Fruit fly (Drosophila melanogaster): ENCODE measurements around the gene Tpt.

Gene Tpt

DNA sequence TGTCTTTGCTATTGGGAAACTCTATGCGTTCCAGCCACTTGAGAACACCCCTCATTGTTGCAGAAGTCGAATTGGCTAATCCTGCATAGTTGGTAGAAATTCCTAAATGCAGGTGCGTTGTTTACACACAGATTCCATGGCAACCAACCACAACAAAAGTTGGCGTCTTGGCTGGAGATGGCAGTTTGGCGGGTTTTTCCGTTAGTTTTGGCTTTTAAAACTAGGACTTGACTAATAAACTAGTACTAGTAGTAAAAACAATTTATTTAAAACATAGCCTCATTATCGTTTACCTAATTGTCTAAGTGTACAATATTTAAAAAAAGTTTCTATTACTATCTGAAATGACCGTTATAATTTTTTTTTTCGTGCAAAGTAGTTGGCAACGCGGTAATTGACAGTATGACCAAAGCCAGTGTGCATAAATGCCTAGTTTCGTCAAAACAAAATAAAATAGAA, 6.4 kb upstream of the Tpt start, which contains the start of gene Exo70 (continued):
- TF ChIP-seq cas (GFP tag; IDR thresholded peaks at IDR 0.05) (no peak), gfzf (GFP tag; optimal IDR thresholded peaks at IDR 0.05) (peak; percentile 76), Tbp (GFP tag; optimal IDR thresholded peaks at IDR 0.05) (no peak), sna (GFP tag; IDR thresholded peaks at IDR 0.05; ENCODE audit: partially characterized antibody) (no peak), salm (tag; optimal IDR thresholded peaks at IDR 0.05) (peak; percentile 13), knrl (GFP tag; IDR thresholded peaks at IDR 0.05; ENCODE audit: partially characterized antibody) (0 out of 3 replicates have a peak, but pooled peaks have one; percentile 31), stwl (tag; optimal IDR thresholded peaks at IDR 0.05) (peak; percentile 69), CG16863 (GFP tag; optimal IDR thresholded peaks at IDR 0.05) (no peak), CG2712 (tag; optimal IDR thresholded peaks at IDR 0.05) (peak; percentile 13), tio (GFP tag; optimal IDR thresholded peaks at IDR 0.05) (no peak), CG13287 (GFP tag; IDR thresholded peaks at IDR 0.05; ENCODE audit: partially characterized antibody) (peak; percentile 28; the same call in 1 of the 2 replicates), CG12659 (GFP tag; optimal IDR thresholded peaks at IDR 0.05) (peak; percentile 54), MTF-1 (GFP tag; optimal IDR thresholded peaks at IDR 0.05; ENCODE audit: borderline replicate concordance) (no peak), CG11456 (GFP tag; IDR thresholded peaks at IDR 0.05) (no peak), CG14710 (tag; optimal IDR thresholded peaks at IDR 0.05) (peak; percentile 63), Antp (GFP tag; optimal IDR thresholded peaks at IDR 0.05) (peak; percentile 13), CG9727 (GFP tag; optimal IDR thresholded peaks at IDR 0.05) (peak; percentile 4), ac (GFP tag; optimal IDR thresholded peaks at IDR 0.05) (no peak), gce (GFP tag; IDR thresholded peaks at IDR 0.05) (no peak), abd-A (tag; optimal IDR thresholded peaks at IDR 0.05) (no peak), Awh (GFP tag; IDR thresholded peaks at IDR 0.05) (no peak), Gsc (GFP tag; IDR thresholded peaks at IDR 0.05) (no peak), CG18262 (tag; optimal IDR thresholded peaks at IDR 0.05) (no peak), sug (tag; optimal IDR thresholded peaks at IDR 0.05) (no peak), Hey (tag; optimal IDR thresholded peaks at IDR 0.05) (no peak), Nf-YC (tag; optimal IDR thresholded peaks at IDR 0.05) (no peak), hb (GFP tag; IDR thresholded peaks at IDR 0.05; ENCODE audit: partially characterized antibody) (no peak), CG12391 (tag; optimal IDR thresholded peaks at IDR 0.05) (peak; percentile 41), nerfin-1 (tag; optimal IDR thresholded peaks at IDR 0.05) (peak; percentile 84), ci (GFP tag; IDR thresholded peaks at IDR 0.05) (no peak), Sin3A (optimal IDR thresholded peaks at IDR 0.05) (peak; percentile 62), CG2116 (GFP tag; optimal IDR thresholded peaks at IDR 0.05) (peak; percentile 66), wek (GFP tag; optimal IDR thresholded peaks at IDR 0.05) (no peak), ham (GFP tag; IDR thresholded peaks at IDR 0.05) (no peak), Ssrp (tag; optimal IDR thresholded peaks at IDR 0.05) (no peak), Hr78 (GFP tag; optimal IDR thresholded peaks at IDR 0.05) (no peak), kah (GFP tag; optimal IDR thresholded peaks at IDR 0.05) (peak; percentile 93), BEAF-32 (GFP tag; optimal IDR thresholded peaks at IDR 0.05) (peak; percentile 43), Stat92E (GFP tag; optimal IDR thresholded peaks at IDR 0.05) (no peak), CG8281 (tag; optimal IDR thresholded peaks at IDR 0.05) (peak; percentile 42), phol (tag; optimal IDR thresholded peaks at IDR 0.05) (peak; percentile 65), sd (tag; optimal IDR thresholded peaks at IDR 0.05) (peak; percentile 82), Kr (GFP tag; optimal IDR thresholded peaks at IDR 0.05) (no peak), jing (GFP tag; optimal IDR thresholded peaks at IDR 0.05) (no peak), CG11085 (GFP tag; IDR thresholded peaks at IDR 0.05) (no peak), Ets97D (GFP tag; optimal IDR thresholded peaks at IDR 0.05) (peak; percentile 51), CG14667 (GFP tag; IDR thresholded peaks at IDR 0.05) (no peak), Atf6 (GFP tag; IDR thresholded peaks at IDR 0.05) (no peak), CG11504 (tag; optimal IDR thresholded peaks at IDR 0.05) (no peak), CG33213 (GFP tag; optimal IDR thresholded peaks at IDR 0.05) (no peak)

Measured in whole organism, embryonic.